Fruit fly (Drosophila melanogaster) whole organism: ENCODE data around the gene CG33784.

Experiments used
- CG8478 ChIP-seq: fragments of >200 bp; optimal IDR thresholded peaks from 2 replicates; lab custom pipeline; 2018; ENCODE audit warnings: inconsistent platforms
- psq ChIP-seq: fragments of >200 bp; optimal IDR thresholded peaks from 2 replicates; lab custom pipeline; 2017
- usp ChIP-seq: fragments of >200 bp; optimal IDR thresholded peaks from 2 replicates; lab custom pipeline; 2017; ENCODE audit warnings: missing biosample characterization, missing genetic modification characterization, mixed read lengths

- TF ChIP-seq CG8478 (lab: Kevin White, UChicago), result no peak
- TF ChIP-seq psq (lab: Kevin White, UChicago), result no peak
- no peak for TF ChIP-seq usp (GFP tag; lab: Kevin White, UChicago)
Measured at dm6 chr3R:10095765-10096164, 28.1 kb downstream of the CG33784 start.
